Fruit fly (Drosophila melanogaster): ENCODE measurements around the gene TotX.

The TotX gene

DNA sequence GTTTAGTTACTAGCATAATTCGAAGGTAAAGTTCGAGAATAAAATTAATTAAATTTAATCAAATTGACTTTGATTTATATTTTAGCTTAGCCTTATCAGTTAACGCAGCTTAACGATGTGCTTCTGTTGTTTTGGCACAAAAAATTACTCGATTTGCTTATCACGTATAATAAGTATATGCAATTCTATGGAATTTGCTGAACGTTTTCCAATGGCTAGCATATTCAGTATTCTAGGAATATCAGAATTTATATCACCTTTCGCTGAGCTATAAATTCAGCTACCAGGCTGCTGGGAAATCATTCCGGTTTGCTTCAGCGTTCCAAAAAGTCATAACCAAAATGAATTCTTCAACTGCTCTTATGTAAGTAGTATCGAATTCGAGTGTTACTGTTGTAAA, 34.6 kb downstream of the TotX start, which contains the start of gene TotA:
TSS of gene TotA (plus strand) at position 301 of the 400 bp plus-strand sequence.
- TF ChIP-seq h (optimal IDR thresholded peaks at IDR 0.05), result no peak
- no peak for TF ChIP-seq ttk (optimal IDR thresholded peaks at IDR 0.05)
- no peak for TF ChIP-seq Sin3A (optimal IDR thresholded peaks at IDR 0.05)
- TF ChIP-seq psq (optimal IDR thresholded peaks at IDR 0.05), result no peak

DNA sequence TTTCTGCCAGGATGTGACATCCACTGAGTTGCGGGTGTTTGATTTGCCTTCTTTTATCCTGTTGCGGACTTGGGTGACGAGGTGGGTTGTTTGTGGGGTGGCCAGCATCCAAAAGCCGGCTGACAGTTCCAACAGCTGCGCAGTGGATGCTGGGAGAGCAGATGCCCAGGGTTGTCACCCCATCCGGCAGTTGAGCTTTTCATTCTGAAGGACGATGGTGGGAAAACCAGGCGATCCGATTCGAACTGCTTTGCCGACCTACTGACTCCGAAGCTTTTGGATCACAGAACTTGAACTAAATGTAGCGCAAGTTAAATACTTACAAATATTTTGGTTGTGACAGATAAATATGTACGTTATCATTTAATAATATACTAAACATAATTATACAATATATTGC, 39.1 kb downstream of the TotX start, which contains the start of gene KaiR1D:
TSS of gene KaiR1D (minus strand) at position 28 of the 400 bp plus-strand sequence.
- TF ChIP-seq Sin3A (optimal IDR thresholded peaks at IDR 0.05) (no peak), psq (optimal IDR thresholded peaks at IDR 0.05) (no peak), insv (optimal IDR thresholded peaks at IDR 0.05) (no peak), Myc (optimal IDR thresholded peaks at IDR 0.05) (no peak), ttk (optimal IDR thresholded peaks at IDR 0.05) (no peak), h (optimal IDR thresholded peaks at IDR 0.05) (no peak)

DNA sequence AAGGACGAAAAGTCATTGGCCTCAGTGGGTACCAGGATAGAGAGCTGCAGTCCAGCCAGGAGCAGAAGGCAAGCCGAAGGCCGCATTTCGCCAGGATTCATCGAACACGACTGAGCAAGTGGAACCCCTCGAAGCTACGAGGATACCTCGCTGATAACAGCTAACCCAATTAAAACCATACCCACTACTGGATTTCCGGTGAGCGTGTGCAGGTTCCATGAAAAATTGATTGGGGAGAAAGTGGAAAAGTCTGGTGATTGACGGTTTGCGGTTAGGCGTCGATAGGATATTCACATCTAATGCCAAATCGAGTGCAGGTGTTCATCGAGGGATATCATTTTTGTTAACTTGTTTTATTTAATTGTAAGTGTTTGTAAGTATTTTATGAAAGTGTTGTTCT, 45.5 kb downstream of the TotX start, which contains the start of gene Ir93a:
TSS of gene Ir93a (minus strand) at position 101 of the 400 bp plus-strand sequence.
- TF ChIP-seq insv (optimal IDR thresholded peaks at IDR 0.05) (no peak), Sin3A (optimal IDR thresholded peaks at IDR 0.05) (no peak), psq (optimal IDR thresholded peaks at IDR 0.05) (no peak), Myc (optimal IDR thresholded peaks at IDR 0.05) (no peak), h (optimal IDR thresholded peaks at IDR 0.05) (no peak), ttk (optimal IDR thresholded peaks at IDR 0.05) (no peak)
